Worm (Caenorhabditis elegans): ENCODE results near the gene B0280.11.
A peak's percentile ranks its signal among the peaks of the same experiment; 100 is the strongest.

Gene B0280.11

DNA sequence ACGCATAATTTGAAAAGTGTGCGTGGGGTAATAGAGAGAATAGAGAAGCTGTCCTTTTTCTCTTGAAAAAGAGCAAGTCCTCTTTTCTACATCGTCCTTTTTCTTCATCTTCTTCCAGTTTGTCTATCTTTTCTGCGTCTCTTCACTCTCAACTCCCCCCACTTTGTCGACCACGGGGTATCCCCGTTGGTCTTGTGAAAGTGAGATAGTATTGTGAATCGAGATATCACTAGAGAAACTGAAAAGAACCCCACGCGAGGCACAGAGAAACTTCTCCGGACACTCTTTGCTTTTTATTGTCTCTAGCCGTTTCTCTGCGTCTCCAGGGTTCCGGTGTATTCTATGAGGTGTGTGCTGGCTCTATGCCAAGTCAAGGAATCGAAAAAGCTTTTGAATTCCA, 17.6 kb upstream of the B0280.11 start (continued):
- TF ChIP-seq skn-1 (tag; optimal IDR thresholded peaks at IDR 0.05) (peak; percentile 78), lin-15B (tag; optimal IDR thresholded peaks at IDR 0.05) (peak; percentile 74)

DNA sequence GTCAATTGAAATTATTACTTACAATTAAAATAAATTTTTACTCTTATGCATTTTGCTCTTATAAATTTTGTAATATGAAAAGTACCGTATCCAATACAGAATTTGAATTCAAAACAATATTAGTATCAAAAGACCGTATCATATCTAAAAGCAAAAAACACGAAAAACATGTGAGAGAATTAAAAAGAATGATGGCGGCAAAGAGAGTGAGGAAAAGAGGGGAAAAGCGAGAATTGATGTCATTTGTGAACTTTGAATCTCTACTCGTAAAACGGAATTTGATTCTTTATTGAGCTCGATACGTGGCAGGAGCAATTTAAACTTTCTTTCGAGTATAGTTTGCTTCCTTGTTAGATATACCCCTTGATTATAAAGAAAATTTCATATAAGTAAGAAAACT, 16.4 kb upstream of the B0280.11 start:
- TF ChIP-seq jun-1 (tag; optimal IDR thresholded peaks at IDR 0.05) (peak; percentile 16), elt-2 (tag; optimal IDR thresholded peaks at IDR 0.05) (peak; percentile 30), elt-1 (tag; optimal IDR thresholded peaks at IDR 0.05) (no peak)

DNA sequence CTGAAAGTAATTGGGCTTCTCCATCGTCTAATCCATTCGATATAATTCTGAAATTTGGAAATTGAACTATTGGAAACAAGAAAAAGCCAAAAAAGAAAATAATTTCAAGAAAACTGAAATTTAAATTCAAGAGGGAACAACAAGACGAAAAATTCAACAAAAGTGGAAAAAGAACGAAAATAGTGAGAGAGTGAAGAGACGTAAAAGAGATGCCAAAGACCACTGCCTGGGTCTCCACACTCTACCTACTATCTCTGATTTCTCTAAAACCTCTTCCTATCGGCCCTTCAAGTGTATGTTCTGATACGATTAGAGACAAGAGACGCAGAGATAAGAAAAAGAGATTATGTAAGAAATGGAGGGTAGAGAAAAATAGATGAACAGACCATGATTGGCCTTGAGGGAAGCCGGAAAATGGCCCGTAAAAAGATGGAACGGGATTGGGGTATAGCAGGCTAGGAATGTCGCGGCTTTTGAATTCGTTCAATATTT, 15.7 kb upstream of the B0280.11 start, which contains the start of gene ogt-1:
ogt-1 (minus strand) TSS at position 51 of the 492 bp plus-strand sequence.
- TF ChIP-seq aly-2 (tag; optimal IDR thresholded peaks at IDR 0.05), result no peak
- TF ChIP-seq ZK546.5 (tag; optimal IDR thresholded peaks at IDR 0.05), result no peak
- TF ChIP-seq skn-1 (tag; optimal IDR thresholded peaks at IDR 0.05), result peak; percentile 63
- peak; percentile 70 for TF ChIP-seq fos-1 (tag; optimal IDR thresholded peaks at IDR 0.05)
- TF ChIP-seq sea-2 (GFP tag; optimal IDR thresholded peaks at IDR 0.05), result no peak
- no peak for TF ChIP-seq ceh-9 (tag; optimal IDR thresholded peaks at IDR 0.05)
- no peak for TF ChIP-seq nhr-67 (tag; optimal IDR thresholded peaks at IDR 0.05)
- TF ChIP-seq elt-1 (tag; optimal IDR thresholded peaks at IDR 0.05), result peak; percentile 64
- peak; percentile 61 for TF ChIP-seq tbx-2 (tag; optimal IDR thresholded peaks at IDR 0.05)
- peak; percentile 66 for TF ChIP-seq mdl-1 (tag; optimal IDR thresholded peaks at IDR 0.05)
- peak; percentile 59 for TF ChIP-seq R02D3.7 (tag; optimal IDR thresholded peaks at IDR 0.05)
- TF ChIP-seq fkh-2 (tag; optimal IDR thresholded peaks at IDR 0.05), result no peak
- no peak for TF ChIP-seq zag-1 (tag; optimal IDR thresholded peaks at IDR 0.05)
- TF ChIP-seq lin-15B (tag; optimal IDR thresholded peaks at IDR 0.05), result peak; percentile 72
- peak; percentile 86 for TF ChIP-seq egl-5 (tag; optimal IDR thresholded peaks at IDR 0.05)
- peak; percentile 89 for TF ChIP-seq jun-1 (tag; optimal IDR thresholded peaks at IDR 0.05)
- TF ChIP-seq ztf-11 (tag; optimal IDR thresholded peaks at IDR 0.05), result no peak
- peak; percentile 94 for TF ChIP-seq nfya-1 (tag; optimal IDR thresholded peaks at IDR 0.05; ENCODE audit: insufficient read depth)
- TF ChIP-seq mml-1 (tag; optimal IDR thresholded peaks at IDR 0.05), result no peak
- no peak for TF ChIP-seq ceh-82 (tag; optimal IDR thresholded peaks at IDR 0.05)
- TF ChIP-seq eor-1 (tag; optimal IDR thresholded peaks at IDR 0.05), result peak in 1 of 2 experiments; percentile 45
- peak; percentile 86 for TF ChIP-seq hmg-11 (tag; optimal IDR thresholded peaks at IDR 0.05)
- peak; percentile 96 for TF ChIP-seq nhr-25 (tag; optimal IDR thresholded peaks at IDR 0.05)
- peak; percentile 62 for TF ChIP-seq elt-2 (tag; optimal IDR thresholded peaks at IDR 0.05)
- TF ChIP-seq egl-27 (tag; optimal IDR thresholded peaks at IDR 0.05), result peak; percentile 83
- TF ChIP-seq snpc-4 (tag; optimal IDR thresholded peaks at IDR 0.05), result peak; percentile 57
- peak; percentile 94 for TF ChIP-seq pha-4 (tag; optimal IDR thresholded peaks at IDR 0.05)
- TF ChIP-seq ama-1 (optimal IDR thresholded peaks at IDR 0.05), result peak; percentile 80
- no peak for TF ChIP-seq nhr-28 (tag; optimal IDR thresholded peaks at IDR 0.05)
- TF ChIP-seq unc-39 (tag; optimal IDR thresholded peaks at IDR 0.05), result no peak
- peak; percentile 32 for TF ChIP-seq unc-62 (GFP tag; optimal IDR thresholded peaks at IDR 0.05)
- TF ChIP-seq daf-12 (tag; optimal IDR thresholded peaks at IDR 0.05), result no peak
- TF ChIP-seq nhr-77 (tag; optimal IDR thresholded peaks at IDR 0.05), result peak; percentile 43
- peak; percentile 87 for TF ChIP-seq ceh-28 (tag; optimal IDR thresholded peaks at IDR 0.05)
- TF ChIP-seq fkh-10 (GFP tag; optimal IDR thresholded peaks at IDR 0.05), result peak; percentile 39
- TF ChIP-seq nhr-12 (tag; optimal IDR thresholded peaks at IDR 0.05), result no peak
- TF ChIP-seq nhr-43 (tag; optimal IDR thresholded peaks at IDR 0.05; ENCODE audit: poor library complexity, severe bottlenecking), result peak; percentile 84
- no peak for TF ChIP-seq nhr-76 (tag; optimal IDR thresholded peaks at IDR 0.05)
- TF ChIP-seq nhr-23 (tag; optimal IDR thresholded peaks at IDR 0.05), result peak; percentile 93
- no peak for TF ChIP-seq nhr-237 (tag; optimal IDR thresholded peaks at IDR 0.05)
- TF ChIP-seq ztf-4 (tag; optimal IDR thresholded peaks at IDR 0.05), result peak; percentile 52
- no peak for TF ChIP-seq lin-39 (tag; optimal IDR thresholded peaks at IDR 0.05)
- peak; percentile 58 for TF ChIP-seq lsy-12 (tag; optimal IDR thresholded peaks at IDR 0.05)
- TF ChIP-seq elt-3 (tag; optimal IDR thresholded peaks at IDR 0.05), result no peak
- TF ChIP-seq pqm-1 (tag; optimal IDR thresholded peaks at IDR 0.05), result peak; percentile 77
- TF ChIP-seq nhr-11 (tag; optimal IDR thresholded peaks at IDR 0.05), result peak; percentile 6
- TF ChIP-seq ceh-16 (tag; optimal IDR thresholded peaks at IDR 0.05), result no peak
